Worm (Caenorhabditis elegans): ENCODE data around the gene Y55D5A.4.
"Not testable (repeated sequence)": the region's sequence is repeated elsewhere in the genome, so short reads cannot be mapped to it uniquely, and the experiment has no call there.

- peak; percentile 64 for TF ChIP-seq ceh-48 (tag; optimal IDR thresholded peaks at IDR 0.05)
- TF ChIP-seq ceh-31 (tag; optimal IDR thresholded peaks at IDR 0.05); unc-55 (GFP tag; optimal IDR thresholded peaks at IDR 0.05); elt-2 (tag; optimal IDR thresholded peaks at IDR 0.05); lin-11 (tag; optimal IDR thresholded peaks at IDR 0.05); mec-3 (tag; optimal IDR thresholded peaks at IDR 0.05; ENCODE audit: borderline replicate concordance); pha-4 (tag; optimal IDR thresholded peaks at IDR 0.05); ets-4 (tag; optimal IDR thresholded peaks at IDR 0.05); nfya-1 (tag; optimal IDR thresholded peaks at IDR 0.05); tbx-2 (tag; optimal IDR thresholded peaks at IDR 0.05); ama-1 (optimal IDR thresholded peaks at IDR 0.05); hlh-15 (tag; optimal IDR thresholded peaks at IDR 0.05); rnt-1 (tag; optimal IDR thresholded peaks at IDR 0.05): not testable (repeated sequence)
Observed at ce11 chrIII:2962878-2963540, 26.8 kb downstream of the Y55D5A.4 start.

Measured in whole organism, late embryonic.